Fruit fly (Drosophila melanogaster): ENCODE measurements around the gene Tbc1d15-17.
A peak's percentile ranks its signal among the peaks of the same experiment; 100 is the strongest.

Gene Tbc1d15-17

DNA sequence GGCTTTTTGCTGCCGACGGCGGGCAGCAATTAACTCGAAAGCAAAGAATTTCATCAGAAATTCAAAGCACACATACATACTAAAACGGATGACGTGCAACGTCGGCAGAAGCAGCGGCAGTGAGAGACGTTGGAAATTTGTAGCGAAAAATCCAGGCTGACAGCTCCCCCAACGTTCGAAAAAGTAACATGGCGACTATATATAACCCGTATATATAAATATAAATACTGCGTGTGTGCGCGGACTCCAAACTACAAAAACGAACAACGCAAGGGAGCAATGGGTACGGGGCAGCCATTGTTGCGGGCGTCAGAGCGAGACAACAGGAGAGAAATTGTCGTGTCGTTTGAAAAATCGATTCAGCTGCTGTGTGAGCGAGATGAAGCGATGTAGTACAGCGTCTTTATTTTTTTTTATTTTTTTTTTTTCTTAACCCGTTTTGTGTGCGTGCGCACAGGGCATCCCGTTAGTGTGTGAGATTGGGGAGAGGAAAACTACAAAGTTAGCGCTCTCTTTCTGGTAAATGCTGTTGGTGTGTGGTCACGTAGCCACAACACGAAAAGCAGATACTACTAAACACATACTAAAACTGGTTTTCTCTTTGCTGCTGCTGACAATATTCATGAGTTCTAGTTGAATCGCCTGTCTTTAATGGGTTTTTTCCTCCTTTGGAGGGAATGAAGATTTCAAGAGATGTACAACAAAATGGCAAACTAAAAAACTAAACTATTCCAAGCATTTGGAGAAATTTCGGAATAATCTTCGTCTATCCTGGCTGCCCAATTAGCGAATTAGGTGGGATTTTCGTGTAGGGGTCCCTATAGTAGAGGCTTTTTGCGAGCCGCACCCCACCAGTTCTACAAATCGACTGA lies 46.2 kb upstream of the Tbc1d15-17 start:
- TF ChIP-seq brk (GFP tag; optimal IDR thresholded peaks at IDR 0.05), result peak; percentile 94
- TF ChIP-seq CrebA (GFP tag; optimal IDR thresholded peaks at IDR 0.05; ENCODE audit: borderline replicate concordance), result peak; percentile 97
- peak; percentile 81 for TF ChIP-seq br (GFP tag; optimal IDR thresholded peaks at IDR 0.05)
- TF ChIP-seq Rel (GFP tag; optimal IDR thresholded peaks at IDR 0.05), result peak; percentile 98
- peak; percentile 57 for TF ChIP-seq Rel (tag; optimal IDR thresholded peaks at IDR 0.05)
- no peak for TF ChIP-seq pan (optimal IDR thresholded peaks at IDR 0.05)
- no peak for TF ChIP-seq dmrt93B (GFP tag; optimal IDR thresholded peaks at IDR 0.05)
- TF ChIP-seq CG32264 (GFP tag; optimal IDR thresholded peaks at IDR 0.05), result peak; percentile 48
- peak; percentile 74 for TF ChIP-seq Vsx2 (GFP tag; optimal IDR thresholded peaks at IDR 0.05; ENCODE audit: partially characterized antibody)
- TF ChIP-seq lola (GFP tag; optimal IDR thresholded peaks at IDR 0.05), result no peak
- TF ChIP-seq Dif (GFP tag; optimal IDR thresholded peaks at IDR 0.05; ENCODE audit: partially characterized antibody), result peak; percentile 55
- peak; percentile 54 for TF ChIP-seq tai (GFP tag; optimal IDR thresholded peaks at IDR 0.05)
- no peak for TF ChIP-seq N (GFP tag; optimal IDR thresholded peaks at IDR 0.05)
- no peak for TF ChIP-seq ey (GFP tag; optimal IDR thresholded peaks at IDR 0.05)
- peak; percentile 72 for TF ChIP-seq Hnf4 (GFP tag; optimal IDR thresholded peaks at IDR 0.05)
- TF ChIP-seq GATAd (GFP tag; optimal IDR thresholded peaks at IDR 0.05), result no peak
- peak; percentile 75 for TF ChIP-seq fru (GFP tag; optimal IDR thresholded peaks at IDR 0.05)
- peak; percentile 77 for TF ChIP-seq Hr83 (GFP tag; optimal IDR thresholded peaks at IDR 0.05; ENCODE audit: poor library complexity, severe bottlenecking)
- TF ChIP-seq Myc (optimal IDR thresholded peaks at IDR 0.05), result no peak
- TF ChIP-seq usp (GFP tag; optimal IDR thresholded peaks at IDR 0.05), result no peak
- peak; percentile 48 for TF ChIP-seq OdsH (GFP tag; optimal IDR thresholded peaks at IDR 0.05)
- peak; percentile 50 for TF ChIP-seq rgr (GFP tag; optimal IDR thresholded peaks at IDR 0.05)
- peak; percentile 82 for TF ChIP-seq h (GFP tag; optimal IDR thresholded peaks at IDR 0.05)
- peak; percentile 9 to 91 for TF ChIP-seq foxo (GFP tag; optimal IDR thresholded peaks at IDR 0.05)
- peak; percentile 8 for TF ChIP-seq HLH106 (tag; optimal IDR thresholded peaks at IDR 0.05)
- peak; percentile 45 for TF ChIP-seq dsf (GFP tag; optimal IDR thresholded peaks at IDR 0.05; ENCODE audit: borderline replicate concordance)
- peak; percentile 79 for TF ChIP-seq Sp1 (GFP tag; optimal IDR thresholded peaks at IDR 0.05)
- no peak for TF ChIP-seq Hr78 (GFP tag; optimal IDR thresholded peaks at IDR 0.05)
- TF ChIP-seq jim (GFP tag; optimal IDR thresholded peaks at IDR 0.05), result peak; percentile 89
- TF ChIP-seq Abd-B (GFP tag; optimal IDR thresholded peaks at IDR 0.05), result no peak
- TF ChIP-seq sv (GFP tag; optimal IDR thresholded peaks at IDR 0.05), result peak; percentile 57
- TF ChIP-seq sage (GFP tag; optimal IDR thresholded peaks at IDR 0.05), result peak; percentile 90
- no peak for TF ChIP-seq Dfd (GFP tag; optimal IDR thresholded peaks at IDR 0.05)
- peak; percentile 14 for TF ChIP-seq Mio (GFP tag; optimal IDR thresholded peaks at IDR 0.05)
- TF ChIP-seq psq (GFP tag; optimal IDR thresholded peaks at IDR 0.05), result peak; percentile 65
- peak; percentile 5 to 39 for TF ChIP-seq dl (GFP tag; optimal IDR thresholded peaks at IDR 0.05; ENCODE audit: insufficient read depth in 1 of 2, partially characterized antibody in 2 of 2)
- TF ChIP-seq woc (GFP tag; optimal IDR thresholded peaks at IDR 0.05), result peak; percentile 40
- TF ChIP-seq Jra (GFP tag; optimal IDR thresholded peaks at IDR 0.05), result peak; percentile 74
- TF ChIP-seq CG9705 (GFP tag; optimal IDR thresholded peaks at IDR 0.05), result peak; percentile 33

DNA sequence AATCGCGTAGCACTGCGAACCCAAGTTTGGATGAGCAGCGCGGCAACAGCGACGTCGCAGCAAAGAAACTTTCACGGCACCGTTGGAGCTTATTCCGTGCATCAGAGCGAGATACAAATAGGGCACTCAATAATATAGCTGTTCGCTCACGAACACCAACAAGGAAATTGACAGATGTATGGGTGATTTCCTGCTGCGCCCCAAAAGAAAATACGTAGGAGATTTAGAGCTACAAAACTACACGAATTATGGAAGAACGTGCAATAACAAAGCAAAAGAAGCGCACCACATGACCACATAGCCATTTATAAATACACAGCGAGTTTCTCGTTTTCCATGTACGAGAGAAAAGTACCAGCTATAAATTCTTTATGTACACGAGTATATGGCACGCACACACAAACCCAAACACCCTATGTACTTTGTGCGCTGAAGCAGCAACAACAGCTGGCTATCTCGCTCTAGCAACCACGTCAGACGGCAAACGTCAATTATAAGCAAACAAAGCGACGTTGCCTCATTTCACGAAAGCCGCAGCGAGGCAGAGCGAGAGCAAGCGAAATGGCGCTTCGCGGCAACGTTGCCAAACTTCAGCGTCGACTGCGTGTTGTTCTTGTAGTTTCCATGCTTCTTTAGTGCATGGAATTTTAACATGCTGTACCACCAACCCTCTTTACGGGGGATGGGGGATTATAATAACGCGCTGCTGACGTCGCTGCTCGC lies 45.4 kb upstream of the Tbc1d15-17 start:
- TF ChIP-seq CG9705 (GFP tag; optimal IDR thresholded peaks at IDR 0.05) (no peak), Hr78 (GFP tag; optimal IDR thresholded peaks at IDR 0.05) (no peak), jim (GFP tag; optimal IDR thresholded peaks at IDR 0.05) (no peak), HLH106 (tag; optimal IDR thresholded peaks at IDR 0.05) (no peak), Rel (GFP tag; optimal IDR thresholded peaks at IDR 0.05) (peak; percentile 48), Rel (tag; optimal IDR thresholded peaks at IDR 0.05) (peak; percentile 71), CG32264 (GFP tag; optimal IDR thresholded peaks at IDR 0.05) (peak; percentile 51), Hnf4 (GFP tag; optimal IDR thresholded peaks at IDR 0.05) (peak; percentile 74), Vsx2 (GFP tag; optimal IDR thresholded peaks at IDR 0.05; ENCODE audit: partially characterized antibody) (peak; percentile 47), psq (GFP tag; optimal IDR thresholded peaks at IDR 0.05) (peak; percentile 54), br (GFP tag; optimal IDR thresholded peaks at IDR 0.05) (peak; percentile 53), GATAd (GFP tag; optimal IDR thresholded peaks at IDR 0.05) (no peak), Sp1 (GFP tag; optimal IDR thresholded peaks at IDR 0.05) (peak; percentile 73), pan (optimal IDR thresholded peaks at IDR 0.05) (no peak), fru (GFP tag; optimal IDR thresholded peaks at IDR 0.05) (peak; percentile 43), h (GFP tag; optimal IDR thresholded peaks at IDR 0.05) (peak; percentile 61), Abd-B (GFP tag; optimal IDR thresholded peaks at IDR 0.05) (peak; percentile 20), Dfd (GFP tag; optimal IDR thresholded peaks at IDR 0.05) (no peak), foxo (GFP tag; optimal IDR thresholded peaks at IDR 0.05) (peak; percentile 17 to 75), dsf (GFP tag; optimal IDR thresholded peaks at IDR 0.05; ENCODE audit: borderline replicate concordance) (no peak), Myc (optimal IDR thresholded peaks at IDR 0.05) (no peak), CrebA (GFP tag; optimal IDR thresholded peaks at IDR 0.05; ENCODE audit: borderline replicate concordance) (peak; percentile 90), tai (GFP tag; optimal IDR thresholded peaks at IDR 0.05) (peak; percentile 71), woc (GFP tag; optimal IDR thresholded peaks at IDR 0.05) (no peak), brk (GFP tag; optimal IDR thresholded peaks at IDR 0.05) (peak; percentile 87), lola (GFP tag; optimal IDR thresholded peaks at IDR 0.05) (no peak), usp (GFP tag; optimal IDR thresholded peaks at IDR 0.05) (no peak), sv (GFP tag; optimal IDR thresholded peaks at IDR 0.05) (peak; percentile 28), dmrt93B (GFP tag; optimal IDR thresholded peaks at IDR 0.05) (no peak), Mio (GFP tag; optimal IDR thresholded peaks at IDR 0.05) (no peak), ey (GFP tag; optimal IDR thresholded peaks at IDR 0.05) (no peak), Dif (GFP tag; optimal IDR thresholded peaks at IDR 0.05; ENCODE audit: partially characterized antibody) (peak; percentile 68), dl (GFP tag; optimal IDR thresholded peaks at IDR 0.05; ENCODE audit: insufficient read depth in 1 of 2, partially characterized antibody in 2 of 2) (peak in 1 of 2 experiments; percentile 50), Jra (GFP tag; optimal IDR thresholded peaks at IDR 0.05) (peak; percentile 83), N (GFP tag; optimal IDR thresholded peaks at IDR 0.05) (peak; percentile 86), Hr83 (GFP tag; optimal IDR thresholded peaks at IDR 0.05; ENCODE audit: poor library complexity, severe bottlenecking) (peak; percentile 61)
